Worm (Caenorhabditis elegans): ENCODE measurements around the gene psd-1.

DNA sequence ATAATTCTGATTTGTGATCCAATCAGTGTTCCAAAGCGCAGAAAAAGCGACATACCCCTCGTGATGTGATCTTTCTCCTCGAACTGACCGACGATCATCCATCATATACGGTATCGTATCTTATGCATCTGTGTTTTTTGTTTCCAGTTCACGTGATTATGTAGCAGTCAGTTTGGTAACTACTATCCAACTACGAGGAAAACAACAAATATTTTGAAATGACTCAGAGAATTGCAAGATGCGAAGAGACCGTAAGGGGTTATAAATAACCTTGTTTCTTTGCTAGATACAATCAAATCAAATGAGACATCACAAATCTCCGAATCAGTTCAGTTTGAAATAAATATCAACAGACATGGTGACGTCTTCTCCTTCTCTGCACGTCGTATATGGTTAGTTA is 25.0 kb upstream of the psd-1 start:
- no peak for TF ChIP-seq nhr-11 (tag; optimal IDR thresholded peaks at IDR 0.05)
- TF ChIP-seq fos-1 (tag; optimal IDR thresholded peaks at IDR 0.05) = no peak
